Worm (Caenorhabditis elegans) whole organism, mixed stage, embryonic: ENCODE measurements around the gene M02G9.4.
A peak's percentile ranks its signal among the peaks of the same experiment; 100 is the strongest.

Experiments used
- M03D4.4 ChIP-seq: sonication (generic microtip); optimal IDR thresholded peaks from 2 replicates; lab custom pipeline; 2017; ENCODE audit warnings: mild to moderate bottlenecking, missing genetic modification characterization, missing compliant biosample characterization
- bed-3 ChIP-seq: fragments of 200-800 bp; sonication (Bioruptor generic); optimal IDR thresholded peaks from 3 replicates; lab custom pipeline; 2018; ENCODE audit warnings: mild to moderate bottlenecking, missing genetic modification characterization, moderate library complexity, missing compliant biosample characterization
- blmp-1 ChIP-seq: fragments of 150-350 bp; optimal IDR thresholded peaks from 2 replicates; lab custom pipeline; 2014; ENCODE audit warnings: missing biosample characterization, missing genetic modification characterization
- ceh-39 ChIP-seq: fragments of 150-350 bp; optimal IDR thresholded peaks from 2 replicates; lab custom pipeline; 2014; ENCODE audit warnings: missing biosample characterization, missing genetic modification characterization
- ceh-43 ChIP-seq: fragments of 200-800 bp; sonication (Bioruptor generic); optimal IDR thresholded peaks from 2 replicates; lab custom pipeline; 2018; ENCODE audit warnings: mild to moderate bottlenecking, missing genetic modification characterization, moderate library complexity, missing compliant biosample characterization
- ceh-83 ChIP-seq: fragments of 200-800 bp; sonication (Bioruptor generic); optimal IDR thresholded peaks from 2 replicates; lab custom pipeline; 2018; ENCODE audit warnings: mild to moderate bottlenecking, missing genetic modification characterization, missing compliant biosample characterization
- ces-1 ChIP-seq: fragments of 150-350 bp; optimal IDR thresholded peaks from 2 replicates; lab custom pipeline; 2014; ENCODE audit warnings: missing biosample characterization, missing genetic modification reagents, missing genetic modification characterization
- cnd-1 ChIP-seq: fragments of 200-800 bp; sonication (Bioruptor generic); optimal IDR thresholded peaks from 2 replicates; lab custom pipeline; 2018; ENCODE audit warnings: mild to moderate bottlenecking, missing genetic modification characterization, missing compliant biosample characterization
- drap-1 ChIP-seq: fragments of 200-800 bp; sonication (Bioruptor generic); optimal IDR thresholded peaks from 3 replicates; lab custom pipeline; 2018; ENCODE audit warnings: mild to moderate bottlenecking, missing genetic modification characterization, missing compliant biosample characterization
- elt-1 ChIP-seq: sonication (generic microtip); optimal IDR thresholded peaks from 2 replicates; lab custom pipeline; 2017; ENCODE audit warnings: missing genetic modification characterization, mild to moderate bottlenecking, missing compliant biosample characterization, antibody characterized with exemption, moderate library complexity, borderline replicate concordance; ENCODE audit not compliant: insufficient read depth
- elt-3 ChIP-seq: fragments of 150-350 bp; optimal IDR thresholded peaks from 2 replicates; lab custom pipeline; 2014; ENCODE audit warnings: missing biosample characterization, missing genetic modification characterization
- ham-2 ChIP-seq: fragments of 200-800 bp; sonication (Bioruptor generic); optimal IDR thresholded peaks from 2 replicates; lab custom pipeline; 2018; ENCODE audit warnings: mild to moderate bottlenecking, missing genetic modification characterization, missing compliant biosample characterization
- hlh-1 ChIP-seq: fragments of 150-350 bp; optimal IDR thresholded peaks from 2 replicates; lab custom pipeline; 2014; ENCODE audit warnings: missing biosample characterization, missing genetic modification reagents, missing genetic modification characterization
- lin-13 ChIP-seq: fragments of 150-350 bp; optimal IDR thresholded peaks from 2 replicates; lab custom pipeline; 2014; ENCODE audit warnings: missing biosample characterization, missing genetic modification characterization
- lin-32 ChIP-seq: fragments of 200-800 bp; sonication (Bioruptor generic); optimal IDR thresholded peaks from 2 replicates; lab custom pipeline; 2018; ENCODE audit warnings: mild to moderate bottlenecking, missing genetic modification characterization, missing compliant biosample characterization
- lsy-2 ChIP-seq: fragments of 150-350 bp; optimal IDR thresholded peaks from 2 replicates; lab custom pipeline; 2014; ENCODE audit warnings: missing biosample characterization, missing genetic modification characterization
- mab-5 ChIP-seq: fragments of 150-350 bp; optimal IDR thresholded peaks from 2 replicates; lab custom pipeline; 2014; ENCODE audit warnings: missing biosample characterization, missing genetic modification characterization
- mep-1 ChIP-seq: fragments of 150-350 bp; optimal IDR thresholded peaks from 2 replicates; lab custom pipeline; 2017; ENCODE audit warnings: missing biosample characterization, missing genetic modification reagents, missing genetic modification characterization, inconsistent platforms
- mls-2 ChIP-seq: sonication (generic microtip); optimal IDR thresholded peaks from 2 replicates; lab custom pipeline; 2016; ENCODE audit warnings: mild to moderate bottlenecking, missing genetic modification characterization, moderate library complexity, missing compliant biosample characterization
- nhr-12 ChIP-seq: fragments of 150-350 bp; optimal IDR thresholded peaks from 2 replicates; lab custom pipeline; 2014; ENCODE audit warnings: missing biosample characterization, missing genetic modification characterization
- nhr-2 ChIP-seq: fragments of 150-350 bp; optimal IDR thresholded peaks from 2 replicates; lab custom pipeline; 2014; ENCODE audit warnings: missing biosample characterization, missing genetic modification characterization
- nhr-237 ChIP-seq: fragments of 150-350 bp; optimal IDR thresholded peaks from 2 replicates; lab custom pipeline; 2014; ENCODE audit warnings: missing biosample characterization, missing genetic modification characterization
- nhr-28 ChIP-seq: fragments of 150-350 bp; optimal IDR thresholded peaks from 2 replicates; lab custom pipeline; 2014; ENCODE audit warnings: missing biosample characterization, missing genetic modification characterization
- pha-4 ChIP-seq: fragments of 150-350 bp; optimal IDR thresholded peaks from 2 replicates; lab custom pipeline; 2018; ENCODE audit warnings: missing biosample characterization, missing genetic modification reagents, missing genetic modification characterization
- sem-2 ChIP-seq: fragments of 200-800 bp; sonication (Bioruptor generic); optimal IDR thresholded peaks from 2 replicates; lab custom pipeline; 2018; ENCODE audit warnings: mild to moderate bottlenecking, missing genetic modification characterization, missing compliant biosample characterization
- snpc-4 ChIP-seq: fragments of 150-350 bp; optimal IDR thresholded peaks from 2 replicates; lab custom pipeline; 2014; ENCODE audit warnings: missing biosample characterization, missing genetic modification characterization
- sptf-1 ChIP-seq: sonication (generic microtip); optimal IDR thresholded peaks from 2 replicates; lab custom pipeline; 2017; ENCODE audit warnings: mild to moderate bottlenecking, missing genetic modification characterization, moderate library complexity, missing compliant biosample characterization
- unc-120 ChIP-seq: sonication (generic microtip); optimal IDR thresholded peaks from 2 replicates; lab custom pipeline; 2017; ENCODE audit warnings: missing genetic modification characterization, missing compliant biosample characterization; ENCODE audit not compliant: poor library complexity, severe bottlenecking
- unc-62 ChIP-seq: fragments of 150-350 bp; optimal IDR thresholded peaks from 2 replicates; lab custom pipeline; 2014; ENCODE audit warnings: missing biosample characterization, missing genetic modification reagents, missing genetic modification characterization
- zip-8 ChIP-seq: fragments of 150-350 bp; optimal IDR thresholded peaks from 2 replicates; lab custom pipeline; 2014; ENCODE audit warnings: missing biosample characterization, missing genetic modification characterization
- ztf-11 ChIP-seq: fragments of 150-350 bp; optimal IDR thresholded peaks from 2 replicates; lab custom pipeline; 2014; ENCODE audit warnings: missing biosample characterization, missing genetic modification characterization

M02G9.4 gene

ce11 chrII:10284991-10285390 is 32.1 kb upstream of the M02G9.4 start:
- TF ChIP-seq mab-5 (tag; lab: Kevin White, UChicago) (no peak), sptf-1 (tag; lab: Kevin White, UChicago) (no peak), ces-1 (GFP tag; lab: Kevin White, UChicago) (peak; percentile 26), ztf-11 (tag; lab: Kevin White, UChicago) (no peak)

- no peak for TF ChIP-seq unc-62 (GFP tag; lab: Kevin White, UChicago)
- peak; percentile 4 for TF ChIP-seq elt-1 (tag; lab: Kevin White, UChicago)
These were observed 28.2 kb upstream of the M02G9.4 start for ce11 chrII:10288926-10289325.

ce11 chrII:10294262-10294661 is 22.8 kb upstream of the M02G9.4 start:
- no peak for TF ChIP-seq unc-62 (GFP tag; lab: Kevin White, UChicago)
- TF ChIP-seq blmp-1 (tag; lab: Kevin White, UChicago): no peak
- no peak for TF ChIP-seq ces-1 (GFP tag; lab: Kevin White, UChicago)
- TF ChIP-seq elt-3 (tag; lab: Kevin White, UChicago): no peak
- no peak for TF ChIP-seq ceh-83 (GFP tag; lab: Kevin White, UChicago)
- TF ChIP-seq nhr-12 (tag; lab: Kevin White, UChicago): no peak
- TF ChIP-seq M03D4.4 (tag; lab: Kevin White, UChicago): no peak
- no peak for TF ChIP-seq hlh-1 (tag; lab: Kevin White, UChicago)
- no peak for TF ChIP-seq lin-32 (GFP tag; lab: Kevin White, UChicago)
- TF ChIP-seq ham-2 (GFP tag; lab: Kevin White, UChicago): no peak
- TF ChIP-seq zip-8 (tag; lab: Kevin White, UChicago): no peak
- TF ChIP-seq unc-120: no peak
- no peak for TF ChIP-seq sem-2 (GFP tag; lab: Kevin White, UChicago)
- no peak for TF ChIP-seq mep-1 (tag; lab: Kevin White, UChicago)
- no peak for TF ChIP-seq cnd-1 (tag; lab: Kevin White, UChicago)
- no peak for TF ChIP-seq drap-1 (GFP tag; lab: Kevin White, UChicago)
- TF ChIP-seq, all 35 proteins: peak for 0

- TF ChIP-seq nhr-28 (no peak), ceh-43 (GFP tag; lab: Kevin White, UChicago) (no peak), unc-62 (GFP tag; lab: Kevin White, UChicago) (peak; percentile 54), sptf-1 (tag; lab: Kevin White, UChicago) (no peak), ztf-11 (tag; lab: Kevin White, UChicago) (no peak), cnd-1 (tag; lab: Kevin White, UChicago) (no peak), nhr-237 (tag; lab: Kevin White, UChicago) (no peak), sem-2 (GFP tag; lab: Kevin White, UChicago) (no peak), zip-8 (tag; lab: Kevin White, UChicago) (peak; percentile 16), lsy-2 (tag; lab: Kevin White, UChicago) (no peak), unc-120 (no peak), lin-13 (tag; lab: Kevin White, UChicago) (no peak), M03D4.4 (tag; lab: Kevin White, UChicago) (no peak)
These were observed 16.9 kb upstream of the M02G9.4 start, which contains the start of gene nep-26 for ce11 chrII:10300082-10300749. Gene nep-26, minus strand, starts transcription at chrII:10300132.

ce11 chrII:10300954-10301353 is 16.2 kb upstream of the M02G9.4 start, which contains the start of gene mdt-22:
Gene mdt-22, plus strand, starts transcription at chrII:10301216.
- TF ChIP-seq lsy-2 (tag; lab: Kevin White, UChicago) (peak; percentile 81), ces-1 (GFP tag; lab: Kevin White, UChicago) (peak; percentile 92), M03D4.4 (tag; lab: Kevin White, UChicago) (peak; percentile 66), unc-120 (peak; percentile 96), sptf-1 (tag; lab: Kevin White, UChicago) (peak; percentile 72), hlh-1 (tag; lab: Kevin White, UChicago) (peak; percentile 68), mab-5 (tag; lab: Kevin White, UChicago) (no peak), pha-4 (peak; percentile 59), ceh-43 (GFP tag; lab: Kevin White, UChicago) (peak; percentile 26), mls-2 (tag; lab: Kevin White, UChicago) (peak; percentile 39), snpc-4 (tag; lab: Kevin White, UChicago) (no peak), unc-62 (GFP tag; lab: Kevin White, UChicago) (no peak), mep-1 (tag; lab: Kevin White, UChicago) (peak; percentile 89), cnd-1 (tag; lab: Kevin White, UChicago) (peak; percentile 28), drap-1 (GFP tag; lab: Kevin White, UChicago) (peak; percentile 70), nhr-237 (tag; lab: Kevin White, UChicago) (peak; percentile 52), lin-13 (tag; lab: Kevin White, UChicago) (peak; percentile 81), elt-3 (tag; lab: Kevin White, UChicago) (peak; percentile 6), nhr-12 (tag; lab: Kevin White, UChicago) (no peak), nhr-2 (tag; lab: Kevin White, UChicago) (peak; percentile 2), ceh-39 (tag; lab: Kevin White, UChicago) (peak; percentile 28), bed-3 (GFP tag; lab: Kevin White, UChicago) (no peak)
